Fruit fly (Drosophila melanogaster): Measurements from ENCODE around the gene CG13138.

The CG13138 gene

DNA sequence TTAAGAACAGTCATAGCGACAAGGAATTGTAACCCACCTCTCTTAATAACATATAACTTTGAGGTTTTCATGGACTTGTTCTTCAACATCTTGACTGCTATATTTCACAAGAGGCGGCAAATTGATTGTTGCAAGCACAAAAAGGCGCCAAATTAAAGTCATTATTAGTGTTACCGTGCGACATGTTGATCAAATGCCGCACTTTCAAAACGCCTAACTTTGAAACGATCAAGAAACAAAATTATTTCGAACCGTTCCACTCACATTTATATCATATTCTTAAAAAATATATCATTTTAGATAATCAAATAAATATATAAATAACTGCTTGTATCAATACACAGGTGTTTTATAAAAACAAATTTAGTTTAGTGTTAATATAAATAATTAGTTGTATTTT lies 26.0 kb upstream of the CG13138 start, which contains the start of gene RnrL:
Gene RnrL (minus strand): TSS at position 154 of the 400 bp plus-strand sequence.
- TF ChIP-seq psq (optimal IDR thresholded peaks at IDR 0.05) (no peak), Dll (optimal IDR thresholded peaks at IDR 0.05) (no peak), CG8478 (optimal IDR thresholded peaks at IDR 0.05) (no peak), pan (optimal IDR thresholded peaks at IDR 0.05) (no peak), usp (GFP tag; optimal IDR thresholded peaks at IDR 0.05) (no peak), EcR (GFP tag; optimal IDR thresholded peaks at IDR 0.05) (no peak)

DNA sequence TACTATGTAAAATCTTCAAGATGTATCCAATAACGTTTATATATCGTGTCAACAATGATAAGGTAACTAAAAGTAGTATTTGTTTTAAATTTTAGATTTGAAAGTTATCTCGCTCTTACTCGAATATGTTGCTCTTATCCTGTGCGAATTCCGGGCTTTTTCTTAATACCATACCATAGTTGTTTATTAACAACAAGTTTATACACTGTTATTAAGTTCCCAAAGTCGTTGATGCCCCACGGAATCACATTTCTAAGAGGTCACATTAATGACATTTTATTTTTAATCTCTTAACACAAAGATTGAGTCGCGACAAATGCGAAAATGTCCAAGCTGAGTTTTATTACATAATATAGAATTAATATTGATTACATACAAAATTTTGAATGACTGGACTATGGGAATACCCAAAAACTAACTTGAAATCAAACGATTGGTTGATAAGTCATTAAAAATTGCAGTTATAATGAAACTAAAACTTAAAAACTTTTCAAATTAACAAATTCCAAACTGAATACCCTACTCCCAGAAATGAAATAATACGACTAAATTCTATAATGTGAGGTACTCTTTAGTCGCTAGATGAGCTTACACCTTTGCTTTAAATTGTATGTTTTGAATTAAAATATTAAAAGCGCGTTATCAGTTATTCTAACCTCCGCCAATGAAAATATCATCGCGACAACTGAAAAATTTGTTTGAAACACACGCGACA lies 21.1 kb upstream of the CG13138 start, which contains the start of gene CG5381:
Gene CG5381 (minus strand): TSS at position 330 of the 715 bp plus-strand sequence.
- no peak for TF ChIP-seq CG8478 (optimal IDR thresholded peaks at IDR 0.05)
- TF ChIP-seq EcR (GFP tag; optimal IDR thresholded peaks at IDR 0.05): no peak
- TF ChIP-seq psq (optimal IDR thresholded peaks at IDR 0.05): no peak
- TF ChIP-seq Dll (optimal IDR thresholded peaks at IDR 0.05): no peak
- no peak for TF ChIP-seq usp (GFP tag; optimal IDR thresholded peaks at IDR 0.05)
- TF ChIP-seq pan (optimal IDR thresholded peaks at IDR 0.05): no peak

DNA sequence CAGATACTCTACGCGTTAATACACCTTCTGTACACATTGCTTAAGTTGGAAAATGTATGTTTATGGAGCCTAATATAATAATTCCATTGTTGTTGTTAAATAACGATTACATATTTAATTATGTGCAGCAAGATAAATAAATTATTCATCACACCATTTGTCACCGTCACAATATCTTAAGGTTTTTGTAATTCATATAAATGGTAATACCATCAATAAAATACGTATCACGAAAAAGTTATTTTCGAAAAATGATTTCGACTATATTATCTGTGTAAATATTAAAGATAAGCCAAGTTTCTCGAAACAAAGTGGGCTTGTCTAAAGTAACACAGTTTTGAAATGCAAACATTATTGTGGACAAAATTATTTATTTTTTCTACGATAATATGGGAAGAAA lies 20.4 kb upstream of the CG13138 start, which contains the start of gene CG4995:
Gene CG4995 (plus strand): TSS at position 301 of the 400 bp plus-strand sequence.
- TF ChIP-seq Dll (optimal IDR thresholded peaks at IDR 0.05): no peak
- no peak for TF ChIP-seq usp (GFP tag; optimal IDR thresholded peaks at IDR 0.05)
- no peak for TF ChIP-seq psq (optimal IDR thresholded peaks at IDR 0.05)
- TF ChIP-seq pan (optimal IDR thresholded peaks at IDR 0.05): no peak
- TF ChIP-seq EcR (GFP tag; optimal IDR thresholded peaks at IDR 0.05): no peak
- TF ChIP-seq CG8478 (optimal IDR thresholded peaks at IDR 0.05): no peak

DNA sequence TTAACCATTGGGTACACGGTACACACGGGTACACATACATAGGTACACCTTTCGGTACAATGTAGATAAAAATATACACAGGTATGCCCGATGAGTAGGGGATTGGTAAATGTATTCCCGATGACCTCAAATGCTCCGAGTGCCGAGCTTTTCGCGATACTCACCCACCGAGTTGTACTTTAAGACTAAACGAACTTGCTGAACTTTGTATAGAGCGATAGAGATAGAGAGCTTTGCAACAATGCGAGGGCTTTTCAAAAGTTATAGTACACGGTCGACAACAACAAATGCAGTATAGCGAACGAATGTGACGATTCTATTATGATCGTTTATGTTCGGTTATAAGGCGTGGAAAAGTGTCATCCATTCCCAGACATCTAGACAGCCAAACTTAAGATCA lies 19.8 kb upstream of the CG13138 start:
- TF ChIP-seq EcR (GFP tag; optimal IDR thresholded peaks at IDR 0.05) (peak in 1 of 2 experiments; percentile 41), pan (optimal IDR thresholded peaks at IDR 0.05) (no peak), usp (GFP tag; optimal IDR thresholded peaks at IDR 0.05) (no peak)

DNA sequence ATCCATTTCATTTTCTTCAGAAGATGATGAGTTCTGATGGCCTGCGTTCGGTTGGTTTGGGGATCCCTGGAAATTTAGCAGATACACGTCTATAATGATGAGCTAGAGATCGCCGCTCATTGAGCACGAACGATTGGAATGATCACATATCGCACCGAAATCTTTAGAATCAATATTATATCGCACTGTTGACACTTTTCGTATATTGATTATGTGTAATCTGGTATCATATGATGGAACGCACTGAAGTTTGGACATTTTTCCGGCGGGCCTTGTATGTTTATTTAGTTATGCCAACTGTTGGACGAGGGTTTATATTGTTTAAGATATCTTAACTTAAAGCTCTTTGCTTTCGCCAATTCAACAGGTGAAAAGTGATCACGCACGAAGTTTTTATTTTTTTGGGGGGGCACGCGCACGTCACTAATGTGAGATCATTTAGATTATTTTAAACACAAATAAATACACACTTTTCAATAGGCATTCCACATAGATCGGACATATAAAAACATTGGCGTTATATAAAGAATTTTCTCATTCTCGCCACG lies 19.3 kb upstream of the CG13138 start:
- TF ChIP-seq Dll (optimal IDR thresholded peaks at IDR 0.05): no peak
- TF ChIP-seq pan (optimal IDR thresholded peaks at IDR 0.05): no peak
- no peak for TF ChIP-seq usp (GFP tag; optimal IDR thresholded peaks at IDR 0.05)
- no peak for TF ChIP-seq psq (optimal IDR thresholded peaks at IDR 0.05)
- no peak for TF ChIP-seq EcR (GFP tag; optimal IDR thresholded peaks at IDR 0.05)
- no peak for TF ChIP-seq CG8478 (optimal IDR thresholded peaks at IDR 0.05)

DNA sequence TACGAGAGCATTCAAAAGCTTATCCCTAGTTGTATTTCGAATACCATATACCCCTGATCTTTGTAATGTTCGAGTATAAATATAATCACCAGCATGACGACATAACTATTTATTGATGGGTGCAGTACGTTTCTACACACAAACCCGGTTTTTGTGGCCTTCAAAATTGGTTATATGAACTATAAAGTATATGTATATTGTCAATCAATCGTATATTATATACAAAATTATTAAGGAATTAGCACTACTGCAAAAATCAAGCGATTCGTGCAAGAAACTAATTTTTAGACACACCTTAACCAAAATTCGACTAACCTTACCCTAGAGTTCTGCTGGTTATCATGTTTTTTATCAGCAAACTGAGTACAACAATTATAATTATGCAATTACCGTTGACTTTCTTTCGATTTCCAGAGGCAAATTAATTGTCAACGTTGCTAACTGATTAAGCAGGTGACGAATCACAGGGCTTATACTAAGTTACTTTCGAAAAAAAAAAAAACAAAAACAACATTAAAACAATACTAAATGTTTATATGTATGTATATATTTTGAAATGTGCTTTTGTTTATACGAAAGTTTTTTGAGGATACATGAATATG lies 18.5 kb upstream of the CG13138 start:
- TF ChIP-seq CG8478 (optimal IDR thresholded peaks at IDR 0.05) (no peak), usp (GFP tag; optimal IDR thresholded peaks at IDR 0.05) (no peak), EcR (GFP tag; optimal IDR thresholded peaks at IDR 0.05) (no peak), pan (optimal IDR thresholded peaks at IDR 0.05) (no peak), Dll (optimal IDR thresholded peaks at IDR 0.05) (no peak), psq (optimal IDR thresholded peaks at IDR 0.05) (no peak)

DNA sequence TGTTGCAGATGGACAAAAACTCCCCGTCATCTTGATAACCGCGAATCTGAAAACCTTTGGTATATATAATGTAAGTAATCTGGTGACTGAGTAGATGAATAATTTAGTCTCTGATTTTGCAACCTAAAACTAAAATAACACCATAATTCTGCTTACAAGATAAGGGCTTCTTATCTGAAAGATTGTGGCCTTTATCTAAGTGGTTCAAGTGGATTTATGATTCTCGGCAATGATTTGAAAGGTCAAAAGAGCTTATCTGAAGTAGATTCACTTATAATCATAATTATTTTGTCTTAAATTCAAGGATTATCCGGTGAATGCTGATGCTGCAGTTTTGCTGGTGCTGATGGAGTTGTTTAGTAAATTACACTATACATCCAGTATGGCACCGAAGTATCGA lies 14.1 kb upstream of the CG13138 start:
- TF ChIP-seq CG8478 (optimal IDR thresholded peaks at IDR 0.05) (no peak), EcR (GFP tag; optimal IDR thresholded peaks at IDR 0.05) (no peak), psq (optimal IDR thresholded peaks at IDR 0.05) (no peak), pan (optimal IDR thresholded peaks at IDR 0.05) (no peak)

DNA sequence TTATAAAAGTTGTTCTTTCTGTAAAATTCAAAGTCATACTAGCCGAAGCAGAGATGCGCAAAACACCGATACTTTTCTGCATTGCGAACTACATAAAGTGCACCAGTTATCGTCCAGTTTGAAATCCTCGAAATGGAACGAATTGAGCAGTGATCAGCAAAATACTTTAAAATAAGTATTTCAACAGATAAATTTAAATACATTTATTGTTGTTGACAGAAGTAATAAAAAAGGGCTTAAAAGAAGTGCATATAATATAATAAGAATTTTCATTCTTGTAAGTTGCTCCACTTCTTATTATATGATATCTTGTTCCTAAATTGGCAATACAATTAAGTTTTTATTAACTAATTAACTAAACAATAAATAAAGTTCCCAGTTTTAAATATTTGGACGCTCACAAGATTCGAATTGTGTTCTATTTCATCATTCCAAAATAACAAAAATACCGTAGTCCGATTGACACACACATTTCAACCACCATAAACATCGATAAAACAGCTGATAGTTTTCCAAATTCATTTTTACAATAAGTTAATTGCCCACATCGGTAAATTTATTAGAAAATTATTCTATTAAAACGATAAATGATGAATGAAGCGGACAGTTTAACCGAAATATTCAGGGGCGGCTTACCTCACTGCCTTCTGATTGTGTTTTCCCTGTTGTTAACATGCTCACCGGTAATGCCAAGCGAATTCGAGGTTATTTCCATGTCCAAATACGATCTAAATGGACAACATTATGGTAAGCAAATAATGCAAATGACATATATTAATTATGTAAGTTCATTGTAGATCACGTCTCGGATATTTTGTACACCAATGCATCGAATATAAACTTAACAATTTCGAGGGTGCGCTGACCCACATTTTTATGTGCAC lies 12.8 kb upstream of the CG13138 start, which contains the start of the genes Usp14 and CG4972:
Gene Usp14 (minus strand): TSS at position 70 of the 884 bp plus-strand sequence.
Gene CG4972 (plus strand): TSS at position 466 of the 884 bp plus-strand sequence.
- TF ChIP-seq pan (optimal IDR thresholded peaks at IDR 0.05): no peak
- TF ChIP-seq CG8478 (optimal IDR thresholded peaks at IDR 0.05): no peak
- no peak for TF ChIP-seq EcR (GFP tag; optimal IDR thresholded peaks at IDR 0.05)

DNA sequence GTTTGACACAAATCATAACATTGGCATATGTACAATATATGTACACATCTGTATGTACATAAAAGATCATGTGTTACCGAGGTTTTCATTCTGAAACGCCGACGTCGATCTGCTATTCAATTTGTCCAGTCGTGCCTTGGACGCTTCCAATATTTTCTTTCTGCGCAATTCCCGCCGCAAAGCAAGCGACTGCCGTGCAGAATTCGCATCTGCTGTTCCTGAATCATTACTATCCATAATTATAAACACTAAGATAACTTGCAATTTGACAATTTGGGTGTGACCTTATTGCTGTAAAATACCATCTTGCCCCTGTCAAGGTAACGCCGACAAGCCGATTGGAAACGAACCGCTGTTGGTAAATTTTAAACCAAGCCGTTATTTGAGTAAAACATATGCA lies 10.0 kb upstream of the CG13138 start:
- TF ChIP-seq Dll (optimal IDR thresholded peaks at IDR 0.05) (no peak), pan (optimal IDR thresholded peaks at IDR 0.05) (no peak), psq (optimal IDR thresholded peaks at IDR 0.05) (no peak), CG8478 (optimal IDR thresholded peaks at IDR 0.05) (no peak), EcR (GFP tag; optimal IDR thresholded peaks at IDR 0.05) (no peak), usp (GFP tag; optimal IDR thresholded peaks at IDR 0.05) (no peak)

DNA sequence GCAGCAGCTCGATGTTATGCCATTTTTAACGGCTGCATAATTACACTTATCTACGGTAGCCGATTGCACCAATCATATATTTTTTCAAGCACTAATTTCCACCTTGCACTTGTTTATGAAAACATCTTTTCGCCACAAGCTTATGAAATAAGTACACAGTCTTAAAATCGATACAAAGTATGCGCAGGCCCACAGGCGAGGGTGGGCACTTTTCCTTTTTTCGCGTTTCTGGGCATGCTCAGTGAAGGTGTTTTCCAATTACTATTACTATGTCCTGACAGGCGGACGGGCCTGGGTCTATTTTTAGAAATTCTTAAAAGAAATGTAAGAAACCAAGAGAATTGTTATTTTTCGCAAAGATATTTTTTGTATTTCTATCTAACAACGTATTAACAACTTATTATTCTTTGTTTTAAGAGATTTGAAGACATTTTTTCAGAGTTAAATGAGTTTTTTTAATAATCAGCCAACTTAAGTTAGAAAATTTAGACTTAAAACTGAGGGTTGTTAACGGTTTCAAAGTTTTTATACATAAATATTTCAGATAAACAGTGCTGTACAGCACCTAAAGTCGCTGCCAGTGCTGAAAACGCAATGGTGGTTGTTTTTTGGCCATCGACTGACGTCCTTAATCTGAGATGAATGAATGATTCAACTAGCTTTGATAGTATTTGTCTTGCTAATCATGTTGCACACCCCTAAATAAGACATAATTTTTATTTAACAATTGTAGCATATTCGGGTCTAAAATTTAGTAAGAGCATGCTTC lies 9.0 kb upstream of the CG13138 start, which contains the start of gene Cdk5alpha:
Gene Cdk5alpha (minus strand): TSS at position 343 of the 769 bp plus-strand sequence.
- TF ChIP-seq CG8478 (optimal IDR thresholded peaks at IDR 0.05): no peak
- TF ChIP-seq pan (optimal IDR thresholded peaks at IDR 0.05): no peak
